Worm (Caenorhabditis elegans) whole organism, young adult: ENCODE measurements around the gene hil-1.

Experiments used
- F49E8.2 ChIP-seq: sonication (generic microtip); optimal IDR thresholded peaks from 3 replicates; lab custom pipeline; 2017; ENCODE audit warnings: missing genetic modification characterization, mild to moderate bottlenecking, missing compliant biosample characterization, antibody characterized with exemption, moderate library complexity; ENCODE audit not compliant: insufficient read depth
- Y56A3A.18 ChIP-seq: fragments of 200-800 bp; sonication (Bioruptor generic); IDR thresholded peaks from 2 replicates; pipeline ENCODE4 v1.3.6; 2022; ENCODE audit warnings: missing genetic modification reagents, missing genetic modification characterization, missing compliant biosample characterization
- Y79H2A.3 ChIP-seq: fragments of 200-800 bp; sonication (Bioruptor generic); conservative IDR thresholded peaks from 2 replicates; pipeline ENCODE4 v1.3.6; 2022; ENCODE audit warnings: missing genetic modification reagents, missing genetic modification characterization, missing compliant biosample characterization
- ceh-79 ChIP-seq: sonication (generic microtip); optimal IDR thresholded peaks from 2 replicates; lab custom pipeline; 2017; ENCODE audit warnings: mild to moderate bottlenecking, missing genetic modification characterization, missing compliant biosample characterization
- ceh-91 ChIP-seq: fragments of 200-800 bp; sonication (Bioruptor generic); IDR thresholded peaks from 2 replicates; pipeline ENCODE4 v1.3.6; 2022; ENCODE audit warnings: missing genetic modification reagents, missing genetic modification characterization, missing compliant biosample characterization
- gei-17 ChIP-seq: fragments of 200-800 bp; sonication (Bioruptor generic); optimal IDR thresholded peaks from 2 replicates; lab custom pipeline; 2018; ENCODE audit warnings: mild to moderate bottlenecking, missing genetic modification characterization, missing compliant biosample characterization
- lin-35 ChIP-seq, 3 experiments: fragments of 150-350 bp in 2 of 3; sonication (generic microtip) in 1 of 3; optimal IDR thresholded peaks; 2 replicates each; lab custom pipeline; 2014 to 2018; ENCODE audit warnings: missing biosample characterization in 3 of 3, missing genetic modification characterization in 3 of 3, missing genetic modification reagents in 3 of 3
- snpc-4 ChIP-seq, 5 experiments: fragments of 150-350 bp in 1 of 5; sonication (generic microtip) in 4 of 5; optimal IDR thresholded peaks; 2 replicates each; lab custom pipeline; 2014 to 2018; ENCODE audit warnings: missing genetic modification characterization in 5 of 5, missing biosample characterization in 3 of 5, antibody characterized with exemption in 2 of 5, mild to moderate bottlenecking in 2 of 5, missing compliant biosample characterization in 2 of 5, missing genotype in 2 of 5, moderate library complexity in 2 of 5, missing genetic modification reagents in 1 of 5
- unc-62 ChIP-seq: fragments of 150-350 bp; optimal IDR thresholded peaks from 2 replicates; lab custom pipeline; 2014; ENCODE audit warnings: missing biosample characterization, missing genetic modification reagents, missing genetic modification characterization

DNA sequence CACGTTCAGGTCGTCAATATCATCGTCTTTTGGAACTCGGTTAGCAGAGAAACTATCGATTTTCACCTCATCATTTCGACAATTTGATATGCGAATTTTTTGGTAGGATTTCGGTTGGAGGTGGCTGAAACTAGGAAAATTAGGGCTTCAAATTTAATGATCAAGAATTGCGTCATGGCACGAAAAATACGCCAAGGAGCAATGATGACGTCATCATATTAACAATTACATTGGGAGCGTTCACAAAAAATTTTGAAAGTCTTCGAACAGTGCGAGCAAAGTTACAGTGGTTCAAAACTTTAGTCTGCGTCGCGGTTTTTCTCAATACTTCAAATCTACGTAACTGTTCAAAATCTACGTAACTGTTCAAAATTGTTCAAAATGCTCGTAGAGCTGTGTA, 6.7 kb upstream of the hil-1 start:
- TF ChIP-seq snpc-4 (GFP tag; optimal IDR thresholded peaks at IDR 0.05; lab: Kevin White, UChicago) (no peak), snpc-4 (tag; optimal IDR thresholded peaks at IDR 0.05; lab: Kevin White, UChicago) (no peak), unc-62 (GFP tag; lab: Kevin White, UChicago) (no peak), gei-17 (GFP tag; lab: Kevin White, UChicago) (no peak), lin-35 (GFP tag; optimal IDR thresholded peaks at IDR 0.05; lab: Kevin White, UChicago) (no peak), Y56A3A.18 (GFP tag; lab: Robert Waterston, UW) (no peak), Y79H2A.3 (GFP tag; lab: Robert Waterston, UW) (no peak), F49E8.2 (tag; lab: Kevin White, UChicago) (no peak), ceh-91 (GFP tag; lab: Robert Waterston, UW) (no peak), ceh-79 (tag; lab: Kevin White, UChicago) (no peak)
